Fruit fly (Drosophila melanogaster) whole organism, adult: ENCODE data around the gene Pcd.

ENCODE experiments used
- CG12768 ChIP-seq: fragments of 200-800 bp; sonication (Bioruptor generic); optimal IDR thresholded peaks from 2 replicates; lab custom pipeline; 2017; ENCODE audit warnings: missing biosample characterization, missing genetic modification characterization, mild to moderate bottlenecking, moderate library complexity, missing genetic modification reagents
- CG14711 ChIP-seq: fragments of 200-800 bp; sonication (Bioruptor generic); optimal IDR thresholded peaks from 2 replicates; lab custom pipeline; 2018; ENCODE audit warnings: missing biosample characterization, mild to moderate bottlenecking, missing genetic modification characterization, moderate library complexity
- CG1620 ChIP-seq: fragments of 200-800 bp; sonication (Bioruptor generic); optimal IDR thresholded peaks from 2 replicates; lab custom pipeline; 2016; ENCODE audit warnings: missing biosample characterization, missing genetic modification characterization
- CG33017 ChIP-seq: fragments of 200-800 bp; sonication (Bioruptor generic); optimal IDR thresholded peaks from 2 replicates; lab custom pipeline; 2018; ENCODE audit warnings: missing biosample characterization, mild to moderate bottlenecking, missing genetic modification characterization, moderate library complexity
- CG5204 ChIP-seq: fragments of 200-800 bp; sonication (Bioruptor generic); optimal IDR thresholded peaks from 2 replicates; lab custom pipeline; 2016; ENCODE audit warnings: missing biosample characterization, missing genetic modification characterization
- CG7045 ChIP-seq: fragments of 200-800 bp; sonication (Bioruptor generic); optimal IDR thresholded peaks from 2 replicates; lab custom pipeline; 2017; ENCODE audit warnings: missing biosample characterization, mild to moderate bottlenecking, missing genetic modification characterization
- Crg-1 ChIP-seq: fragments of 200-800 bp; sonication (Bioruptor generic); optimal IDR thresholded peaks from 2 replicates; lab custom pipeline; 2016; ENCODE audit warnings: missing biosample characterization, missing genetic modification characterization
- Hr96 ChIP-seq: fragments of 200-800 bp; sonication (Bioruptor generic); optimal IDR thresholded peaks from 2 replicates; lab custom pipeline; 2016; ENCODE audit warnings: missing biosample characterization, missing genetic modification characterization
- Mnt ChIP-seq: fragments of 200-800 bp; sonication (Bioruptor generic); optimal IDR thresholded peaks from 2 replicates; lab custom pipeline; 2016; ENCODE audit warnings: missing biosample characterization, mild to moderate bottlenecking, missing genetic modification characterization
- kay ChIP-seq: fragments of 200-800 bp; sonication (Bioruptor generic); peaks from one replicate; lab custom pipeline; 2016; ENCODE audit warnings: missing biosample characterization, missing genetic modification characterization, borderline replicate concordance
- ovo ChIP-seq: fragments of 200-800 bp; sonication (Bioruptor generic); optimal IDR thresholded peaks from 2 replicates; lab custom pipeline; 2016; ENCODE audit warnings: missing biosample characterization, missing genetic modification characterization
- toe ChIP-seq: fragments of 200-800 bp; sonication (Bioruptor generic); optimal IDR thresholded peaks from 2 replicates; lab custom pipeline; 2016; ENCODE audit warnings: missing biosample characterization, missing genetic modification characterization

- TF ChIP-seq CG14711 (tag; lab: Kevin White, UChicago) = no peak
- TF ChIP-seq kay (GFP tag; lab: Kevin White, UChicago) = no peak
- TF ChIP-seq CG12768 (GFP tag; lab: Kevin White, UChicago) = no peak
- no peak for TF ChIP-seq toe
- TF ChIP-seq CG33017 (tag; lab: Kevin White, UChicago) = no peak
- no peak for TF ChIP-seq Crg-1
- no peak for TF ChIP-seq Hr96 (GFP tag; lab: Kevin White, UChicago)
- TF ChIP-seq CG7045 (GFP tag; lab: Kevin White, UChicago) = no peak
- no peak for TF ChIP-seq Mnt
- no peak for TF ChIP-seq CG1620 (GFP tag; lab: Kevin White, UChicago)
- no peak for TF ChIP-seq ovo (GFP tag; lab: Kevin White, UChicago)
- TF ChIP-seq CG5204 (GFP tag; lab: Kevin White, UChicago) = no peak
Observed at dm6 chr3R:29708322-29708721, 14.6 kb upstream of the Pcd start.
